Worm (Caenorhabditis elegans): ENCODE results near the gene F43C1.5.

DNA sequence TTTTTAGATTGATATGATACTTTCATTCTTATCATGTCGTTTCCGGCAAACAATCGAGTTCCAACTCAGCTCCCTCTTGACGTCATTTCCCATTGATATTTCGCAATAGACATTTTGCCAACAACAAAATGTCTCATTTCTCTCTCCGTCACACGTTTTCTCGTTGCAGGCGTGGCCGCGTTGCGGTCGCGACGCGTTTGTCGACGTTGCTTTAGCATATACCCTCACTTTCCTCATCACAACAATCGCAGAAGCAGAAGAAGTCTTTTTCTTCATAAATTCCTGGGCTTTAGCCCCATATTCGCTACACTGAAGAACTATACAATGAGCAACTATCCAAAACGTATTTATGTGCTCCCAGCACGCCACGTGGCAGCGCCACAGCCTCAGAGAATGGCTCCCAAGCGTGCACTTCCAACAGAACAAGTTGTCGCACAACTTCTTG, 35.3 kb upstream of the F43C1.5 start, which contains the start of gene xbp-1:
- TF ChIP-seq ztf-11 (tag; optimal IDR thresholded peaks at IDR 0.05) = peak; percentile 17
- TF ChIP-seq mep-1 (tag; optimal IDR thresholded peaks at IDR 0.05) = peak; percentile 87
- peak; percentile 29 for TF ChIP-seq lin-13 (tag; optimal IDR thresholded peaks at IDR 0.05)
- TF ChIP-seq lin-32 (GFP tag; optimal IDR thresholded peaks at IDR 0.05) = no peak
- peak; percentile 20 for TF ChIP-seq elt-3 (tag; optimal IDR thresholded peaks at IDR 0.05)
- no peak for TF ChIP-seq nhr-12 (tag; optimal IDR thresholded peaks at IDR 0.05)
- peak; percentile 81 for TF ChIP-seq pha-4 (tag; optimal IDR thresholded peaks at IDR 0.05)
- no peak for TF ChIP-seq ceh-43 (GFP tag; optimal IDR thresholded peaks at IDR 0.05)
- peak; percentile 75 for TF ChIP-seq unc-62 (GFP tag; optimal IDR thresholded peaks at IDR 0.05)
- TF ChIP-seq lsy-2 (tag; optimal IDR thresholded peaks at IDR 0.05) = peak; percentile 77
- no peak for TF ChIP-seq nhr-28 (tag; optimal IDR thresholded peaks at IDR 0.05)
- TF ChIP-seq blmp-1 (tag; optimal IDR thresholded peaks at IDR 0.05) = no peak
- no peak for TF ChIP-seq cnd-1 (tag; optimal IDR thresholded peaks at IDR 0.05)
- peak; percentile 10 for TF ChIP-seq zip-8 (tag; optimal IDR thresholded peaks at IDR 0.05)

Data from whole organism, mixed stage, embryonic.